Fruit fly (Drosophila melanogaster) whole organism, embryonic: Measurements from ENCODE around the gene Obp19b.

Experiments used
- Atf-2 ChIP-seq: fragments of 200-800 bp; sonication (Bioruptor generic); optimal IDR thresholded peaks from 2 replicates; lab custom pipeline; 2016; ENCODE audit warnings: missing biosample characterization, missing genetic modification characterization
- Awh ChIP-seq: fragments of 200-800 bp; sonication (Bioruptor generic); IDR thresholded peaks from 2 replicates; pipeline ENCODE4, ENCODE4 v1.3.6; 2022; ENCODE audit warnings: missing biosample characterization, missing genetic modification characterization
- B-H1 ChIP-seq: fragments of 200-800 bp; sonication (Bioruptor generic); IDR thresholded peaks from 3 replicates; pipeline ENCODE4 v1.3.6; 2022; ENCODE audit warnings: missing biosample characterization, missing genetic modification characterization
- Bgb ChIP-seq: fragments of 200-800 bp; sonication (Bioruptor generic); IDR thresholded peaks from 2 replicates; pipeline ENCODE4 v1.3.6; 2022; ENCODE audit warnings: missing biosample characterization, missing genetic modification characterization; ENCODE audit not compliant: partially characterized antibody
- CG10209 ChIP-seq: fragments of 200-800 bp; sonication (Bioruptor generic); optimal IDR thresholded peaks from 3 replicates; lab custom pipeline; 2017; ENCODE audit warnings: missing biosample characterization, mild to moderate bottlenecking, missing genetic modification characterization, missing genetic modification reagents
- CG10366 ChIP-seq: fragments of 200-800 bp; sonication (Bioruptor generic); IDR thresholded peaks from 2 replicates; pipeline ENCODE4 v1.3.6; 2022; ENCODE audit warnings: missing biosample characterization, missing genetic modification characterization
- CG10462 ChIP-seq: fragments of 200-800 bp; sonication (Bioruptor generic); optimal IDR thresholded peaks from 2 replicates; lab custom pipeline; 2016; ENCODE audit warnings: missing biosample characterization, missing genetic modification characterization
- CG11504 ChIP-seq: fragments of 200-800 bp; sonication (Bioruptor generic); optimal IDR thresholded peaks from 3 replicates; lab custom pipeline; 2019; ENCODE audit warnings: missing biosample characterization, mild to moderate bottlenecking, missing genetic modification characterization, moderate library complexity
- CG11723 ChIP-seq: fragments of 200-800 bp; sonication (Bioruptor generic); optimal IDR thresholded peaks from 2 replicates; lab custom pipeline; 2017; ENCODE audit warnings: missing biosample characterization, mild to moderate bottlenecking, missing genetic modification characterization
- CG12104 ChIP-seq: fragments of 200-800 bp; sonication (Bioruptor generic); optimal IDR thresholded peaks from 3 replicates; lab custom pipeline; 2016; ENCODE audit warnings: missing biosample characterization, missing genetic modification characterization
- CG14965 ChIP-seq: fragments of 200-800 bp; sonication (Bioruptor generic); optimal IDR thresholded peaks from 2 replicates; lab custom pipeline; 2016; ENCODE audit warnings: missing biosample characterization, missing genetic modification characterization, borderline replicate concordance
- CG15696 ChIP-seq: fragments of 200-800 bp; sonication (Bioruptor generic); optimal IDR thresholded peaks from 2 replicates; lab custom pipeline; 2019; ENCODE audit warnings: missing biosample characterization, mild to moderate bottlenecking, missing genetic modification characterization, moderate library complexity
- CG1792 ChIP-seq: fragments of 200-800 bp; sonication (Bioruptor generic); optimal IDR thresholded peaks from 2 replicates; lab custom pipeline; 2016; ENCODE audit warnings: missing biosample characterization, missing genetic modification characterization
- CG3065 ChIP-seq: fragments of 200-800 bp; sonication (Bioruptor generic); optimal IDR thresholded peaks from 2 replicates; lab custom pipeline; 2016; ENCODE audit warnings: missing biosample characterization, missing genetic modification characterization
- CG34422 ChIP-seq: fragments of 200-800 bp; sonication (Bioruptor generic); IDR thresholded peaks from 3 replicates; pipeline ENCODE4 v1.3.6; 2022; ENCODE audit warnings: missing biosample characterization, missing genetic modification characterization
- CG3838 ChIP-seq: fragments of 200-800 bp; sonication (Bioruptor generic); optimal IDR thresholded peaks from 3 replicates; lab custom pipeline; 2016; ENCODE audit warnings: missing biosample characterization, missing genetic modification characterization
- CG43689 ChIP-seq: fragments of 200-800 bp; sonication (Bioruptor generic); IDR thresholded peaks from 2 replicates; pipeline ENCODE4 v1.3.6; 2022; ENCODE audit warnings: missing biosample characterization, missing genetic modification characterization
- CG4707 ChIP-seq: fragments of 200-800 bp; sonication (Bioruptor generic); optimal IDR thresholded peaks from 2 replicates; lab custom pipeline; 2018; ENCODE audit warnings: missing biosample characterization, mild to moderate bottlenecking, missing genetic modification characterization, moderate library complexity
- CG5953 ChIP-seq: fragments of 200-800 bp; sonication (Bioruptor generic); IDR thresholded peaks from 2 replicates; pipeline ENCODE4 v1.3.6; 2022; ENCODE audit warnings: missing biosample characterization, missing genetic modification characterization
- CG7745 ChIP-seq: fragments of 200-800 bp; sonication (Bioruptor generic); optimal IDR thresholded peaks from 2 replicates; lab custom pipeline; 2018; ENCODE audit warnings: missing biosample characterization, mild to moderate bottlenecking, missing genetic modification characterization, moderate library complexity
- CG9437 ChIP-seq: fragments of 200-800 bp; sonication (Bioruptor generic); optimal IDR thresholded peaks from 2 replicates; lab custom pipeline; 2018; ENCODE audit warnings: missing biosample characterization, mild to moderate bottlenecking, missing genetic modification characterization
- D ChIP-seq, 2 experiments: fragments of 200-800 bp in 1 of 2; fragments of >200 bp in 1 of 2; sonication (Bioruptor generic) in 1 of 2; optimal IDR thresholded peaks; 2 replicates in 1 of 2; 3 replicates in 1 of 2; lab custom pipeline; 2017; ENCODE audit warnings: mild to moderate bottlenecking in 1 of 2, missing biosample characterization in 1 of 2, missing genetic modification characterization in 1 of 2, missing genetic modification reagents in 1 of 2
- Doc2 ChIP-seq: fragments of 200-800 bp; sonication (Bioruptor generic); IDR thresholded peaks from 2 replicates; pipeline ENCODE4 v1.3.6; 2022; ENCODE audit warnings: missing biosample characterization, missing genetic modification characterization
- Drgx ChIP-seq: fragments of 200-800 bp; sonication (Bioruptor generic); IDR thresholded peaks from 2 replicates; pipeline ENCODE4 v1.3.6; 2022; ENCODE audit warnings: missing biosample characterization, missing genetic modification characterization
- E2f2 ChIP-seq: fragments of 200-800 bp; sonication (Bioruptor generic); IDR thresholded peaks from 2 replicates; pipeline ENCODE4 v1.3.6; 2022; ENCODE audit warnings: missing biosample characterization, missing genetic modification characterization
- Eip74EF ChIP-seq, 2 experiments: fragments of 200-800 bp in 1 of 2; fragments of >200 bp in 1 of 2; sonication (Bioruptor generic) in 1 of 2; optimal IDR thresholded peaks; 2 replicates each; lab custom pipeline; 2017 to 2019; ENCODE audit warnings: missing biosample characterization in 2 of 2, missing genetic modification characterization in 2 of 2, mild to moderate bottlenecking in 1 of 2, moderate library complexity in 1 of 2
- Elba2 ChIP-seq: fragments of 200-800 bp; sonication (Bioruptor generic); optimal IDR thresholded peaks from 3 replicates; lab custom pipeline; 2016; ENCODE audit warnings: missing biosample characterization, missing genetic modification characterization
- HLH4C ChIP-seq: fragments of 200-800 bp; sonication (Bioruptor generic); IDR thresholded peaks from 3 replicates; pipeline ENCODE4 v1.3.6; 2022; ENCODE audit warnings: missing biosample characterization, missing genetic modification characterization; ENCODE audit not compliant: partially characterized antibody
- Med ChIP-seq: fragments of 200-800 bp; sonication (Bioruptor generic); peaks from one replicate; lab custom pipeline; 2016; ENCODE audit warnings: missing biosample characterization, missing genetic modification characterization, mild to moderate bottlenecking, inconsistent platforms, moderate library complexity
- NC2α ChIP-seq: fragments of 200-800 bp; sonication (Bioruptor generic); optimal IDR thresholded peaks from 2 replicates; lab custom pipeline; 2016; ENCODE audit warnings: missing biosample characterization, missing genetic modification characterization
- Poxn ChIP-seq: fragments of 200-800 bp; sonication (Bioruptor generic); IDR thresholded peaks from 2 replicates; pipeline ENCODE4 v1.3.6; 2022; ENCODE audit warnings: missing biosample characterization, missing genetic modification characterization
- Rfx ChIP-seq: fragments of 200-800 bp; sonication (Bioruptor generic); IDR thresholded peaks from 2 replicates; pipeline ENCODE4 v1.3.6; 2022; ENCODE audit warnings: missing biosample characterization, missing genetic modification characterization
- Trl ChIP-seq, 3 experiments: fragments of >200 bp in 2 of 3; fragments of 200-800 bp in 1 of 3; sonication (Bioruptor generic) in 1 of 3; optimal IDR thresholded peaks; 2 replicates in 1 of 3; 3 replicates in 2 of 3; lab custom pipeline; 2016 to 2017; ENCODE audit warnings: missing biosample characterization in 1 of 3, missing genetic modification characterization in 1 of 3
- ab ChIP-seq: fragments of 200-800 bp; sonication (Bioruptor generic); optimal IDR thresholded peaks from 2 replicates; lab custom pipeline; 2016; ENCODE audit warnings: missing biosample characterization, missing genetic modification characterization
- al ChIP-seq: fragments of 200-800 bp; sonication (Bioruptor generic); IDR thresholded peaks from 2 replicates; pipeline ENCODE4 v1.3.6; 2022; ENCODE audit warnings: missing biosample characterization, missing genetic modification characterization
- amos ChIP-seq: fragments of 200-800 bp; sonication (Bioruptor generic); IDR thresholded peaks from 2 replicates; pipeline ENCODE4 v1.3.6; 2022; ENCODE audit warnings: missing biosample characterization, missing genetic modification characterization; ENCODE audit not compliant: partially characterized antibody
- ase ChIP-seq: fragments of 200-800 bp; sonication (Bioruptor generic); IDR thresholded peaks from 3 replicates; pipeline ENCODE4 v1.3.6; 2022; ENCODE audit warnings: missing biosample characterization, missing genetic modification characterization
- bcd ChIP-seq: fragments of 200-800 bp; sonication (Bioruptor generic); optimal IDR thresholded peaks from 2 replicates; lab custom pipeline; 2017; ENCODE audit warnings: missing biosample characterization, mild to moderate bottlenecking, missing genetic modification characterization
- ci ChIP-seq: fragments of 200-800 bp; sonication (Bioruptor generic); IDR thresholded peaks from 3 replicates; pipeline ENCODE4 v1.3.6; 2022; ENCODE audit warnings: missing biosample characterization, missing genetic modification characterization
- cwo ChIP-seq: fragments of 200-800 bp; sonication (Bioruptor generic); optimal IDR thresholded peaks from 3 replicates; lab custom pipeline; 2017; ENCODE audit warnings: missing biosample characterization, missing genetic modification characterization, mild to moderate bottlenecking, moderate library complexity, missing genetic modification reagents
- dmrt11E ChIP-seq: fragments of 200-800 bp; sonication (Bioruptor generic); optimal IDR thresholded peaks from 3 replicates; lab custom pipeline; 2018; ENCODE audit warnings: missing biosample characterization, mild to moderate bottlenecking, missing genetic modification characterization, moderate library complexity
- fd96Cb ChIP-seq: fragments of 200-800 bp; sonication (Bioruptor generic); optimal IDR thresholded peaks from 2 replicates; lab custom pipeline; 2018; ENCODE audit warnings: missing biosample characterization, mild to moderate bottlenecking, missing genetic modification characterization, moderate library complexity
- gt ChIP-seq: fragments of 200-800 bp; sonication (Bioruptor generic); IDR thresholded peaks from 2 replicates; pipeline ENCODE4 v1.3.6; 2022; ENCODE audit warnings: missing biosample characterization, missing genetic modification characterization
- h ChIP-seq: fragments of >200 bp; optimal IDR thresholded peaks from 2 replicates; lab custom pipeline; 2017
- ham ChIP-seq: fragments of 200-800 bp; sonication (Bioruptor generic); IDR thresholded peaks from 2 replicates; pipeline ENCODE4 v1.3.6; 2022; ENCODE audit warnings: missing biosample characterization, missing genetic modification characterization
- hbn ChIP-seq: fragments of 200-800 bp; sonication (Bioruptor generic); IDR thresholded peaks from 2 replicates; pipeline ENCODE4 v1.3.6; 2022; ENCODE audit warnings: missing biosample characterization, missing genetic modification characterization; ENCODE audit not compliant: partially characterized antibody
- ken ChIP-seq: fragments of 200-800 bp; sonication (Bioruptor generic); IDR thresholded peaks from 3 replicates; pipeline ENCODE4 v1.3.6; 2022; ENCODE audit warnings: missing biosample characterization, missing genetic modification characterization
- kni ChIP-seq: fragments of 200-800 bp; sonication (Bioruptor generic); optimal IDR thresholded peaks from 3 replicates; lab custom pipeline; 2017; ENCODE audit warnings: mild to moderate bottlenecking, missing biosample characterization, missing genetic modification reagents, missing genetic modification characterization
- sc ChIP-seq, 3 experiments: fragments of >200 bp in 2 of 3; fragments of 200-800 bp in 1 of 3; sonication (Bioruptor generic) in 1 of 3; optimal IDR thresholded peaks; 2 replicates in 2 of 3; 3 replicates in 1 of 3; lab custom pipeline; 2017; ENCODE audit warnings: mild to moderate bottlenecking in 1 of 3, missing biosample characterization in 1 of 3, missing genetic modification characterization in 1 of 3, missing genetic modification reagents in 1 of 3
- sqz ChIP-seq: fragments of 200-800 bp; sonication (Bioruptor generic); optimal IDR thresholded peaks from 3 replicates; lab custom pipeline; 2018; ENCODE audit warnings: missing biosample characterization, mild to moderate bottlenecking, missing genetic modification characterization
- sug ChIP-seq: fragments of 200-800 bp; optimal IDR thresholded peaks from 2 replicates; lab custom pipeline; 2019; ENCODE audit warnings: missing biosample characterization, mild to moderate bottlenecking, missing genetic modification characterization, moderate library complexity
- vvl ChIP-seq: fragments of 200-800 bp; sonication (Bioruptor generic); IDR thresholded peaks from 2 replicates; pipeline ENCODE4 v1.3.6; 2022; ENCODE audit warnings: missing biosample characterization, missing genetic modification characterization
- z ChIP-seq: fragments of 200-800 bp; sonication (Bioruptor generic); IDR thresholded peaks from 3 replicates; pipeline ENCODE4 v1.3.6; 2022; ENCODE audit warnings: missing biosample characterization, missing genetic modification characterization

The Obp19b gene

DNA sequence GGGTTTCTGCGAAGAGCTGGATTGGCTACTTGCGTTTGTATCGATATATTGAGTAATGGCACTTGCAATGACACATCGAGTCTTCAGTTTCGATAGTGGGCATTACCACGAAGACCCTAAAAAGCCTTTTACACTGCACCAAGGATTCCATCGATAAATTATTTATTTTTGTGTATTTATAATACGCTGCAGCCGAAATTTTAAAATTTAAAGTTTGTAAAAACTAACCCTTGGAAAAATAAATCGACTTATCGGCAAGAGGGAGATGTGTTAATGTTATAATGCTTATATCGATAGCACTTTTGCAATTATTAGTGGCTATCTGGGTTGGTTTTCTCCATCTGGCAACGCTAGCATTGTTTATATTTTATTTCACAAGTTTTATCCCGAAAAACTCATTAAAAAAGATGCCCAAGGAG lies 7.2 kb downstream of the Obp19b start, which contains the start of the genes Pp4-19C and cactin (continued):
- TF ChIP-seq HLH4C (peak; percentile 95), CG10209 (GFP tag; lab: Kevin White, UChicago) (no peak), CG3838 (GFP tag; lab: Kevin White, UChicago) (no peak), Bgb (peak; percentile 76), CG10462 (GFP tag; lab: Kevin White, UChicago) (no peak), bcd (GFP tag; lab: Kevin White, UChicago) (no peak), NC2α (no peak), ham (no peak), cwo (GFP tag; lab: Kevin White, UChicago) (no peak), kni (GFP tag; lab: Kevin White, UChicago) (no peak), Eip74EF (GFP tag; optimal IDR thresholded peaks at IDR 0.05; lab: Kevin White, UChicago) (no peak), CG10366 (GFP tag; lab: Robert Waterston, UW) (no peak), ci (GFP tag; lab: Robert Waterston, UW) (no peak), CG7745 (no peak), B-H1 (GFP tag; lab: Robert Waterston, UW) (no peak), Med (GFP tag; lab: Kevin White, UChicago) (peak; percentile 88), z (no peak), Poxn (GFP tag; lab: Robert Waterston, UW) (no peak), CG4707 (GFP tag; lab: Kevin White, UChicago) (no peak), Atf-2 (GFP tag; lab: Kevin White, UChicago) (no peak), hbn (peak; percentile 61), h (no peak), CG5953 (GFP tag; lab: Robert Waterston, UW) (no peak), Elba2 (peak; percentile 30), ase (GFP tag; lab: Robert Waterston, UW) (no peak), Awh (GFP tag; lab: Robert Waterston, UW) (no peak), CG14965 (GFP tag; lab: Kevin White, UChicago) (no peak), CG11504 (tag; lab: Kevin White, UChicago) (no peak), CG34422 (no peak), Doc2 (GFP tag; lab: Robert Waterston, UW) (no peak), ab (no peak), gt (no peak), dmrt11E (tag; lab: Kevin White, UChicago) (peak; percentile 28), Trl (optimal IDR thresholded peaks at IDR 0.05; lab: Kevin White, UChicago) (no peak), Trl (GFP tag; optimal IDR thresholded peaks at IDR 0.05; lab: Kevin White, UChicago) (no peak), CG9437 (GFP tag; lab: Kevin White, UChicago) (no peak), D (optimal IDR thresholded peaks at IDR 0.05; lab: Kevin White, UChicago) (no peak), D (GFP tag; optimal IDR thresholded peaks at IDR 0.05; lab: Kevin White, UChicago) (no peak), CG1792 (peak; percentile 28), sc (optimal IDR thresholded peaks at IDR 0.05; lab: Kevin White, UChicago) (no peak), sc (GFP tag; optimal IDR thresholded peaks at IDR 0.05; lab: Kevin White, UChicago) (no peak), fd96Cb (tag; lab: Kevin White, UChicago) (no peak), CG15696 (tag; lab: Kevin White, UChicago) (no peak), CG11723 (no peak)
- TF ChIP-seq, all 482 proteins: peak for 116

DNA sequence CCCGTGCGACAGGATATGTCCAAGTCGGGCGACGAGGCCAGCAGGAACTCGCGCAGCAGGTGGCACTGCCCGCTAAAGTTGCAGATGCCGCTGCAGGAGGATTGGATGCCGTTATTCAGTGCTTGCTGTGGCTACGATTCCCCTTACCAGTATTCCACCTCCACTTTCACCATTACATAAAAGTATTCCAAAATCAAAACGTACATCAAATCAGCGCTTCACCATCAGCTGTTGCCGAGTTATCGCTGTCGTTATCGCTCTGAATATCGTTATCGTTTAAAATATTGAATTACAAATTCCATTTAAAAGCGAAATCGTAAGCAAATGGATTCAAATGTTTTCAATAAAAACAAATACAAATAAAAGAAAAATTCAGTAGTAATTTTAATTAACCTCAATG lies 10.3 kb downstream of the Obp19b start, which contains the start of gene CG15456:
Gene CG15456 (minus strand): TSS at position 225 of the 400 bp plus-strand sequence.
- TF ChIP-seq CG3065 (GFP tag; lab: Kevin White, UChicago), result no peak
- TF ChIP-seq Drgx, result no peak
- TF ChIP-seq fd96Cb (tag; lab: Kevin White, UChicago), result no peak
- no peak for TF ChIP-seq sqz (GFP tag; lab: Kevin White, UChicago)
- TF ChIP-seq CG43689 (GFP tag; lab: Robert Waterston, UW), result no peak
- no peak for TF ChIP-seq CG12104 (GFP tag; lab: Kevin White, UChicago)
- TF ChIP-seq ken (GFP tag; lab: Robert Waterston, UW), result no peak
- TF ChIP-seq al (GFP tag; lab: Robert Waterston, UW), result no peak
- TF ChIP-seq sug (tag; lab: Kevin White, UChicago), result no peak
- TF ChIP-seq E2f2, result peak; percentile 90
- no peak for TF ChIP-seq Rfx (GFP tag; lab: Robert Waterston, UW)
- no peak for TF ChIP-seq cwo (GFP tag; lab: Kevin White, UChicago)
- TF ChIP-seq amos, result peak; percentile 44; the same call in 1 of the 2 replicates
- TF ChIP-seq vvl (GFP tag; lab: Robert Waterston, UW), result no peak
